Fruit fly (Drosophila melanogaster) ovary, adult (tissue): ENCODE measurements around the gene Hpd.

Source experiments
- CG17801 ChIP-seq: fragments of 200-800 bp; optimal IDR thresholded peaks from 2 replicates; lab custom pipeline; 2019; ENCODE audit warnings: missing biosample characterization, mild to moderate bottlenecking, missing genetic modification characterization, moderate library complexity; ENCODE audit not compliant: partially characterized antibody

Gene Hpd

dm6 chr3L:20439772-20440171 is at the start of gene Hpd:
Gene Hpd (minus strand): TSS chr3L:20439872.
- no peak for TF ChIP-seq CG17801 (GFP tag; lab: Kevin White, UChicago)

DNA sequence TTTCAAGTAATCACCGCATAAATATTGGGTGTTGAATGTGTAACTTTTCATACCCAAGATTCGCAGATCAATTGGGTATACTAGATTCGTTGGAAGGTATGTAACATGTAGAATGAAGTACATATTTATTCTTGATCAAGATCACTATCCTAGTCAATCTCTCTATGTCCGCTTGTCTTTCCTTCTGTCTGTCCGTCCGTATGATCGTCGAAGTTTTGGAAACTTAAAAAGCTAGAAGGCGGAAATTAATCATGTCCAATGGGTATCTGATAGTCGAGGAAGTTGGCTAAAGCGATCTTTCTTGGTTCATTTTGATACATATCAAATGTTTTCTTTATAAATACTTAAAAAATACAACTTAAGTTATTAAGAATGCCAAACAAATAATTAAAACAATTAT is 48.0 kb upstream of the Hpd start:
- no peak for TF ChIP-seq CG17801 (GFP tag; lab: Kevin White, UChicago)

- TF ChIP-seq CG17801 (GFP tag; lab: Kevin White, UChicago): peak; percentile 87
Measured at dm6 chr3L:20474789-20475208, 35.1 kb upstream of the Hpd start.

- TF ChIP-seq CG17801 (GFP tag; lab: Kevin White, UChicago): no peak
Measured at dm6 chr3L:20474197-20474788, 34.6 kb upstream of the Hpd start, which contains the start of gene isoQC. Gene isoQC (plus strand): TSS chr3L:20474466.

DNA sequence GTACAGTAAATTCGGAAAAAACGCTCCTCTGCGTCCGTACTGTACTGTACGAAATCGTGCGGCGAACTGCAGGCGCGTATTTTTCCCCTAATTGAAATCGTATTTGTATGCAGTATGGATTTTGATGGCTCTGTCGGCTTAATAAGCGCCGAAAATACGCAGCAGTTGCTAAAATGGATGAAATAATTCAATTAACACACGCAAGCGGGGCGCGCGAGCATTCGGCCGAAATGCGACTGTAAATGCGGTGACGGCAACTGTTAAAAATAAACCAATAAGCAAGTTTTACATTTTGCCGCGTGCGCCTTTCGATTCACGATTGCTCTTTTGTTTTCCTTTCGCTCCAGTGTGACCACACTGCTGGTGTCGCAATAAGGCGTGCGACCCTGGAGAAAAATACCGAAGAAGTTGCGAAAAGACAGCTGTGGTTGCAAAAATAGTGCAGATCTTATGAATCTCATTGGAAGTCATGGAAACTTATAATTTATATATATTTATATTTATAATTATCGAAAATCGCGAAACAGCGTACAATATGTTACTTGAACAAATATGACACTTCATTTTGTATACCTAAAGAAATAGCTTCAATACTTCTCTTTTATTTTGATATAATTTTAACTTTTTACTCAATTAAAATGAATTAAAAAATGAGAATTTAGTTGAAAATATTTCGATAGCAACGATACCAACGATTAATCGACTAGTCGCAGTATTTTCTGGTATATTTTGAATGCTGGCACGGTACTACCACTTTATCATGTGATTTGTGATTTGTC is 33.5 kb upstream of the Hpd start, which contains the start of the genes CG32428 and CG5969:
Gene CG32428 (minus strand): TSS at position 703 of the 779 bp plus-strand sequence.
Gene CG5969 (plus strand): TSS at position 763 of the 779 bp plus-strand sequence.
- peak; percentile 24 for TF ChIP-seq CG17801 (GFP tag; lab: Kevin White, UChicago)

- TF ChIP-seq CG17801 (GFP tag; lab: Kevin White, UChicago): no peak
Measured at dm6 chr3L:20472607-20473006, 32.9 kb upstream of the Hpd start.

- TF ChIP-seq CG17801 (GFP tag; lab: Kevin White, UChicago): no peak
Measured at dm6 chr3L:20471499-20472313, 32.0 kb upstream of the Hpd start.

dm6 chr3L:20470991-20471498 is 31.4 kb upstream of the Hpd start:
- TF ChIP-seq CG17801 (GFP tag; lab: Kevin White, UChicago): peak; percentile 2

DNA sequence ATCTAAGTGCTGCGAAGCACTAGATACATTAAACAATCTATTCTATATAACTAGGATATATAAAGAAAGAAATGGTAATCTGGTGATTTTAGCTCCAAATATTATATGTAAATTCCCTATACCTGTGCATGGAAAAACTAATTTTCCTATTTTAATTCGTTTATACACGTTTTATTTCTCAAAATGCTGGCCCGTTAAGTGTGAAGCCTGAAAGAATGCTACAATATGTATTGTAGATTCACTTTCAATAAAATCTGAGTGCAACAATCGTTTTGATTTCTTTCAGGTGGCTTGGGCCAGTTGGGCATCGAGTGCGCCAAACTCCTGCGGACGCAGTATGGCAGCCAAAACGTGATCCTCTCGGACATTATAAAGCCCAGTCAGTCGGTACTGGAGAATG is 27.8 kb upstream of the Hpd start:
- TF ChIP-seq CG17801 (GFP tag; lab: Kevin White, UChicago): no peak

dm6 chr3L:20466599-20466998 is 26.9 kb upstream of the Hpd start, which contains the start of gene Tdh:
Gene Tdh (plus strand): TSS chr3L:20466944.
- no peak for TF ChIP-seq CG17801 (GFP tag; lab: Kevin White, UChicago)

dm6 chr3L:20465941-20466340 is 26.3 kb upstream of the Hpd start, which contains the start of gene CG42764:
Gene CG42764 (minus strand): TSS chr3L:20466041.
- TF ChIP-seq CG17801 (GFP tag; lab: Kevin White, UChicago): no peak

- TF ChIP-seq CG17801 (GFP tag; lab: Kevin White, UChicago): no peak
Measured at dm6 chr3L:20464677-20465076, 25.0 kb upstream of the Hpd start, which contains the start of gene atk. Gene atk (minus strand): TSS chr3L:20464862.

DNA sequence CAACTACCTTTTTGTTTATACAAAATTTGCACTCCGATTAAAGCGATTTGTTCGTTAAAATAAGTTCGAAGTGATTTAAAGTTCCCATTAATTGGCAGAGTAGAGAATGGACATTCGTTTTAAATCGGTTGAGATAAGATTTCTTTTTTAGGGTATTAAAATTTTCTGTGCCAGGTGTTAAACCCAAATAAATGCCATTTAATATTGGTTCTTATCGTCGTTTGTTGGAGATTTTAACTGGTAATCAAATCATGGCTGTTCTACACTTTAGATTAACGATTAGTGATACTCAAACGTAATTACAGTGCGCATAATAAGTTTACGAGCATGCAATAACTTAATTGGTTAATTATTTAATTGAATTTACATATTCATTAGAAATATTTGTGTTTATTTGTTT is 22.7 kb upstream of the Hpd start:
- no peak for TF ChIP-seq CG17801 (GFP tag; lab: Kevin White, UChicago)

DNA sequence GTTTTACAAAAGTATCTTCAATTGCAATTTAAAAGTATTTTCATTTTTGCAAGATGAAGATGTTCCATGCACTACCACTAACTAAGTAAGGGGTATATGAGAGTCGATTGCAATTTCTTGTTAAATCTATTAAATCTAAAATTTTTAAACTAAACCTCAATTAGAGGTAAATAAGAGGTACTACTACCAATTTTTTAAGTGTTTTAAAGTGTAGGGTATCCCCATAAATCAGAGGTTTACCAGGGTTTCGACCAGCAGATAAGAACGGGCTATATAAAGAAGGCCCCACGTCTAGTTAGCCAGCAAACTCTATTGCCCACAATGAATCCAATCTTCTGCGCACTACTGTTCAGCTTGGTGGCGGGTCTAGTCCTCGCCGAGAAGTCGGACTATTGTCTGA is 20.7 kb upstream of the Hpd start, which contains the start of gene mag:
Gene mag (plus strand): TSS at position 301 of the 400 bp plus-strand sequence.
- TF ChIP-seq CG17801 (GFP tag; lab: Kevin White, UChicago): no peak
